Worm (Caenorhabditis elegans) whole organism, mixed stage, embryonic: ENCODE data around the gene R08C7.11.

Experiments
- M03D4.4 ChIP-seq: sonication (generic microtip); optimal IDR thresholded peaks from 2 replicates; lab custom pipeline; 2017; ENCODE audit warnings: mild to moderate bottlenecking, missing genetic modification characterization, missing compliant biosample characterization
- bed-3 ChIP-seq: fragments of 200-800 bp; sonication (Bioruptor generic); optimal IDR thresholded peaks from 3 replicates; lab custom pipeline; 2018; ENCODE audit warnings: mild to moderate bottlenecking, missing genetic modification characterization, moderate library complexity, missing compliant biosample characterization
- blmp-1 ChIP-seq: fragments of 150-350 bp; optimal IDR thresholded peaks from 2 replicates; lab custom pipeline; 2014; ENCODE audit warnings: missing biosample characterization, missing genetic modification characterization
- ces-1 ChIP-seq: fragments of 150-350 bp; optimal IDR thresholded peaks from 2 replicates; lab custom pipeline; 2014; ENCODE audit warnings: missing biosample characterization, missing genetic modification reagents, missing genetic modification characterization
- cnd-1 ChIP-seq: fragments of 200-800 bp; sonication (Bioruptor generic); optimal IDR thresholded peaks from 2 replicates; lab custom pipeline; 2018; ENCODE audit warnings: mild to moderate bottlenecking, missing genetic modification characterization, missing compliant biosample characterization
- drap-1 ChIP-seq: fragments of 200-800 bp; sonication (Bioruptor generic); optimal IDR thresholded peaks from 3 replicates; lab custom pipeline; 2018; ENCODE audit warnings: mild to moderate bottlenecking, missing genetic modification characterization, missing compliant biosample characterization
- elt-1 ChIP-seq: sonication (generic microtip); optimal IDR thresholded peaks from 2 replicates; lab custom pipeline; 2017; ENCODE audit warnings: missing genetic modification characterization, mild to moderate bottlenecking, missing compliant biosample characterization, antibody characterized with exemption, moderate library complexity, borderline replicate concordance; ENCODE audit not compliant: insufficient read depth
- flh-1 ChIP-seq: fragments of 200-800 bp; sonication (Bioruptor generic); optimal IDR thresholded peaks from 2 replicates; lab custom pipeline; 2018; ENCODE audit warnings: mild to moderate bottlenecking, missing genetic modification characterization, moderate library complexity, missing compliant biosample characterization
- ham-2 ChIP-seq: fragments of 200-800 bp; sonication (Bioruptor generic); optimal IDR thresholded peaks from 2 replicates; lab custom pipeline; 2018; ENCODE audit warnings: mild to moderate bottlenecking, missing genetic modification characterization, missing compliant biosample characterization
- hlh-1 ChIP-seq: fragments of 150-350 bp; optimal IDR thresholded peaks from 2 replicates; lab custom pipeline; 2014; ENCODE audit warnings: missing biosample characterization, missing genetic modification reagents, missing genetic modification characterization
- lin-13 ChIP-seq: fragments of 150-350 bp; optimal IDR thresholded peaks from 2 replicates; lab custom pipeline; 2014; ENCODE audit warnings: missing biosample characterization, missing genetic modification characterization
- lsy-2 ChIP-seq: fragments of 150-350 bp; optimal IDR thresholded peaks from 2 replicates; lab custom pipeline; 2014; ENCODE audit warnings: missing biosample characterization, missing genetic modification characterization
- mep-1 ChIP-seq: fragments of 150-350 bp; optimal IDR thresholded peaks from 2 replicates; lab custom pipeline; 2017; ENCODE audit warnings: missing biosample characterization, missing genetic modification reagents, missing genetic modification characterization, inconsistent platforms
- nhr-12 ChIP-seq: fragments of 150-350 bp; optimal IDR thresholded peaks from 2 replicates; lab custom pipeline; 2014; ENCODE audit warnings: missing biosample characterization, missing genetic modification characterization
- nhr-237 ChIP-seq: fragments of 150-350 bp; optimal IDR thresholded peaks from 2 replicates; lab custom pipeline; 2014; ENCODE audit warnings: missing biosample characterization, missing genetic modification characterization
- nhr-28 ChIP-seq: fragments of 150-350 bp; optimal IDR thresholded peaks from 2 replicates; lab custom pipeline; 2014; ENCODE audit warnings: missing biosample characterization, missing genetic modification characterization
- nhr-76 ChIP-seq: sonication (generic microtip); optimal IDR thresholded peaks from 2 replicates; lab custom pipeline; 2017; ENCODE audit warnings: missing biosample characterization, missing genetic modification characterization
- sem-2 ChIP-seq: fragments of 200-800 bp; sonication (Bioruptor generic); optimal IDR thresholded peaks from 2 replicates; lab custom pipeline; 2018; ENCODE audit warnings: mild to moderate bottlenecking, missing genetic modification characterization, missing compliant biosample characterization
- snpc-4 ChIP-seq: fragments of 150-350 bp; optimal IDR thresholded peaks from 2 replicates; lab custom pipeline; 2014; ENCODE audit warnings: missing biosample characterization, missing genetic modification characterization
- sptf-1 ChIP-seq: sonication (generic microtip); optimal IDR thresholded peaks from 2 replicates; lab custom pipeline; 2017; ENCODE audit warnings: mild to moderate bottlenecking, missing genetic modification characterization, moderate library complexity, missing compliant biosample characterization
- tbx-8 ChIP-seq: fragments of 200-800 bp; sonication (Bioruptor generic); optimal IDR thresholded peaks from 2 replicates; lab custom pipeline; 2018; ENCODE audit warnings: mild to moderate bottlenecking, missing genetic modification characterization, moderate library complexity, missing compliant biosample characterization
- unc-120 ChIP-seq: sonication (generic microtip); optimal IDR thresholded peaks from 2 replicates; lab custom pipeline; 2017; ENCODE audit warnings: missing genetic modification characterization, missing compliant biosample characterization; ENCODE audit not compliant: poor library complexity, severe bottlenecking
- unc-39 ChIP-seq: fragments of 150-350 bp; optimal IDR thresholded peaks from 2 replicates; lab custom pipeline; 2014; ENCODE audit warnings: missing biosample characterization, missing genetic modification characterization
- unc-62 ChIP-seq: fragments of 150-350 bp; optimal IDR thresholded peaks from 2 replicates; lab custom pipeline; 2014; ENCODE audit warnings: missing biosample characterization, missing genetic modification reagents, missing genetic modification characterization
- zip-8 ChIP-seq: fragments of 150-350 bp; optimal IDR thresholded peaks from 2 replicates; lab custom pipeline; 2014; ENCODE audit warnings: missing biosample characterization, missing genetic modification characterization
- ztf-11 ChIP-seq: fragments of 150-350 bp; optimal IDR thresholded peaks from 2 replicates; lab custom pipeline; 2014; ENCODE audit warnings: missing biosample characterization, missing genetic modification characterization

R08C7.11 gene

ce11 chrIV:4454330-4455173 is at the start of gene R08C7.11:
Gene R08C7.11 (minus strand): TSS chrIV:4454937.
- TF ChIP-seq nhr-12: no peak
- TF ChIP-seq mep-1 (tag; lab: Kevin White, UChicago): no peak
- peak; percentile 22 for TF ChIP-seq hlh-1
- TF ChIP-seq unc-39 (tag; lab: Kevin White, UChicago): no peak
- peak; percentile 32 for TF ChIP-seq M03D4.4 (tag; lab: Kevin White, UChicago)
- TF ChIP-seq lsy-2 (tag; lab: Kevin White, UChicago): no peak
- TF ChIP-seq ham-2 (GFP tag; lab: Kevin White, UChicago): peak; percentile 76
- peak; percentile 41 for TF ChIP-seq drap-1 (GFP tag; lab: Kevin White, UChicago)

- TF ChIP-seq mep-1 (tag; lab: Kevin White, UChicago) (no peak), blmp-1 (no peak)
- TF ChIP-seq, all 35 proteins: peak for 0
Observed at ce11 chrIV:4490148-4490652, 35.5 kb upstream of the R08C7.11 start, which contains the start of gene ZK180.7. Gene ZK180.7 (plus strand): TSS chrIV:4490542.

- no peak for TF ChIP-seq tbx-8
Observed at ce11 chrIV:4486738-4487137, 32.0 kb upstream of the R08C7.11 start, which contains the start of gene trx-3. Gene trx-3 (plus strand): TSS chrIV:4487028.

- no peak for TF ChIP-seq bed-3 (GFP tag; lab: Kevin White, UChicago)
- TF ChIP-seq nhr-76 (tag; lab: Kevin White, UChicago): no peak
- no peak for TF ChIP-seq unc-120 (tag; lab: Kevin White, UChicago)
- TF ChIP-seq unc-62: no peak
- no peak for TF ChIP-seq hlh-1
- TF ChIP-seq lsy-2 (tag; lab: Kevin White, UChicago): no peak
- no peak for TF ChIP-seq elt-1 (tag; lab: Kevin White, UChicago)
- TF ChIP-seq ztf-11 (tag; lab: Kevin White, UChicago): no peak
- TF ChIP-seq blmp-1: no peak
- TF ChIP-seq nhr-28: no peak
- TF ChIP-seq sem-2 (GFP tag; lab: Kevin White, UChicago): no peak
- no peak for TF ChIP-seq cnd-1
Observed at ce11 chrIV:4484555-4484954, 29.8 kb upstream of the R08C7.11 start.

ce11 chrIV:4482531-4482930 is 27.8 kb upstream of the R08C7.11 start, which contains the start of gene M01H9.4:
Gene M01H9.4 (minus strand): TSS chrIV:4482909.
- TF ChIP-seq blmp-1 (no peak), drap-1 (GFP tag; lab: Kevin White, UChicago) (no peak), sptf-1 (tag; lab: Kevin White, UChicago) (no peak), nhr-237 (tag; lab: Kevin White, UChicago) (no peak), unc-62 (no peak), ces-1 (GFP tag; lab: Kevin White, UChicago) (no peak), zip-8 (tag; lab: Kevin White, UChicago) (no peak), elt-1 (tag; lab: Kevin White, UChicago) (no peak), sem-2 (GFP tag; lab: Kevin White, UChicago) (no peak), snpc-4 (tag; lab: Kevin White, UChicago) (no peak), nhr-12 (no peak)

- TF ChIP-seq flh-1 (no peak), nhr-12 (no peak), lin-13 (no peak), lsy-2 (tag; lab: Kevin White, UChicago) (no peak), mep-1 (tag; lab: Kevin White, UChicago) (no peak), tbx-8 (no peak), snpc-4 (tag; lab: Kevin White, UChicago) (no peak), unc-120 (tag; lab: Kevin White, UChicago) (no peak), nhr-76 (tag; lab: Kevin White, UChicago) (no peak)
Observed at ce11 chrIV:4481298-4481697, 26.6 kb upstream of the R08C7.11 start.
